Worm (Caenorhabditis elegans) whole organism, L4 larva: ENCODE results near the gene spi-1.
"Not testable (repeated sequence)": the region's sequence is repeated elsewhere in the genome, so short reads cannot be mapped to it uniquely, and the experiment has no call there.

Source experiments
- nhr-102 ChIP-seq: sonication (generic microtip); optimal IDR thresholded peaks from 2 replicates; lab custom pipeline; 2016; ENCODE audit warnings: mild to moderate bottlenecking, missing genetic modification characterization, moderate library complexity, missing compliant biosample characterization
- pqm-1 ChIP-seq: sonication (generic microtip); optimal IDR thresholded peaks from 2 replicates; lab custom pipeline; 2017; ENCODE audit warnings: missing biosample characterization, missing genetic modification characterization
- unc-39 ChIP-seq: sonication (generic microtip); optimal IDR thresholded peaks from 2 replicates; lab custom pipeline; 2017; ENCODE audit warnings: missing biosample characterization, missing genetic modification characterization

ce11 chrII:7446683-7447082 lies 49.4 kb upstream of the spi-1 start:
- TF ChIP-seq pqm-1, unc-39, nhr-102 (tag; lab: Kevin White, UChicago): not testable (repeated sequence)
